Worm (Caenorhabditis elegans): ENCODE measurements around the gene nhr-280.

ce11 chrIII:173501-173900, 43.0 kb upstream of the nhr-280 start, which contains the start of gene F40G9.19:
- no peak for TF ChIP-seq W03F9.2 (tag; optimal IDR thresholded peaks at IDR 0.05)
- no peak for TF ChIP-seq him-1 (tag; optimal IDR thresholded peaks at IDR 0.05)
- TF ChIP-seq dao-5 (tag; optimal IDR thresholded peaks at IDR 0.05): no peak
